Worm (Caenorhabditis elegans): ENCODE measurements around the gene C10A4.7.

- TF ChIP-seq pqm-1 (tag; optimal IDR thresholded peaks at IDR 0.05) (peak; percentile 3), hlh-30 (tag; optimal IDR thresholded peaks at IDR 0.05; ENCODE audit: insufficient read depth) (no peak), ztf-11 (tag; optimal IDR thresholded peaks at IDR 0.05) (no peak), lin-38 (GFP tag; IDR thresholded peaks at IDR 0.05) (no peak), skn-1 (tag; optimal IDR thresholded peaks at IDR 0.05) (no peak), fkh-10 (GFP tag; optimal IDR thresholded peaks at IDR 0.05) (no peak), snpc-4 (tag; optimal IDR thresholded peaks at IDR 0.05) (no peak), unc-39 (tag; optimal IDR thresholded peaks at IDR 0.05) (no peak), rbr-2 (tag; optimal IDR thresholded peaks at IDR 0.05) (no peak), nhr-11 (tag; optimal IDR thresholded peaks at IDR 0.05) (no peak), ceh-82 (tag; optimal IDR thresholded peaks at IDR 0.05) (no peak), nhr-77 (tag; optimal IDR thresholded peaks at IDR 0.05) (peak; percentile 22)
Measured at ce11 chrX:7440102-7440501, 24.8 kb upstream of the C10A4.7 start.

Measured in whole organism, L4 larva.